Worm (Caenorhabditis elegans): ENCODE results near the gene srg-25.

- TF ChIP-seq ztf-23 (GFP tag; IDR thresholded peaks at IDR 0.05), result no peak
- TF ChIP-seq flt-1 (GFP tag; IDR thresholded peaks at IDR 0.05), result no peak
- no peak for TF ChIP-seq ref-1 (GFP tag; conservative IDR thresholded peaks at IDR 0.05)
- TF ChIP-seq tab-1 (GFP tag; IDR thresholded peaks at IDR 0.05), result no peak
- TF ChIP-seq med-1 (GFP tag; optimal IDR thresholded peaks at IDR 0.05; ENCODE audit: insufficient read depth), result no peak
- TF ChIP-seq T22C8.4 (GFP tag; IDR thresholded peaks at IDR 0.05), result no peak
- no peak for TF ChIP-seq cog-1 (tag; optimal IDR thresholded peaks at IDR 0.05)
Observed at ce11 chrV:5329677-5330266, 15.5 kb downstream of the srg-25 start.
